Worm (Caenorhabditis elegans) whole organism, early embryonic: Measurements from ENCODE around the gene nac-3.
A peak's percentile ranks its signal among the peaks of the same experiment; 100 is the strongest.

ENCODE experiments used
- B0310.2 ChIP-seq: sonication (generic microtip); optimal IDR thresholded peaks from 2 replicates; lab custom pipeline; 2016; ENCODE audit warnings: mild to moderate bottlenecking, missing genetic modification characterization, missing compliant biosample characterization
- F13C5.2 ChIP-seq: sonication (generic microtip); optimal IDR thresholded peaks from 2 replicates; lab custom pipeline; 2017; ENCODE audit warnings: mild to moderate bottlenecking, missing genetic modification characterization, inconsistent platforms, missing compliant biosample characterization
- aly-1 ChIP-seq: sonication (generic microtip); optimal IDR thresholded peaks from 2 replicates; lab custom pipeline; 2016; ENCODE audit warnings: missing genetic modification characterization, missing compliant biosample characterization
- ama-1 ChIP-seq: fragments of 150-350 bp; optimal IDR thresholded peaks from 2 replicates; lab custom pipeline; 2014
- ceh-13 ChIP-seq: fragments of 200-800 bp; sonication (Bioruptor generic); optimal IDR thresholded peaks from 2 replicates; lab custom pipeline; 2018; ENCODE audit warnings: mild to moderate bottlenecking, missing genetic modification characterization, missing compliant biosample characterization
- ceh-36 ChIP-seq: sonication (generic microtip); optimal IDR thresholded peaks from 2 replicates; lab custom pipeline; 2016; ENCODE audit warnings: missing genetic modification characterization, inconsistent platforms, missing compliant biosample characterization
- ets-7 ChIP-seq: sonication (generic microtip); optimal IDR thresholded peaks from 2 replicates; lab custom pipeline; 2016; ENCODE audit warnings: missing genotype, missing genetic modification characterization, missing compliant biosample characterization
- flt-1 ChIP-seq: fragments of 200-800 bp; sonication (Bioruptor generic); IDR thresholded peaks from 2 replicates; pipeline ENCODE4 v1.3.6; 2022; ENCODE audit warnings: missing genetic modification characterization, missing compliant biosample characterization
- hmbx-1 ChIP-seq: sonication (generic microtip); optimal IDR thresholded peaks from 2 replicates; lab custom pipeline; 2016; ENCODE audit warnings: mild to moderate bottlenecking, missing genetic modification characterization, missing compliant biosample characterization
- hmg-4 ChIP-seq: fragments of 200-800 bp; sonication (Bioruptor generic); optimal IDR thresholded peaks from 2 replicates; lab custom pipeline; 2018; ENCODE audit warnings: mild to moderate bottlenecking, missing genetic modification characterization, missing compliant biosample characterization
- hnd-1 ChIP-seq: sonication (generic microtip); optimal IDR thresholded peaks from 2 replicates; lab custom pipeline; 2016; ENCODE audit warnings: missing genetic modification characterization, missing compliant biosample characterization
- pes-1 ChIP-seq: fragments of 200-800 bp; sonication (Bioruptor generic); IDR thresholded peaks from 2 replicates; pipeline ENCODE4 v1.3.6; 2022; ENCODE audit warnings: missing genetic modification reagents, missing genetic modification characterization, missing compliant biosample characterization
- scrt-1 ChIP-seq: fragments of 200-800 bp; sonication (Bioruptor generic); IDR thresholded peaks from 2 replicates; pipeline ENCODE4 v1.3.6; 2022; ENCODE audit warnings: missing genetic modification characterization, missing compliant biosample characterization
- sea-1 ChIP-seq: fragments of 200-800 bp; sonication (Bioruptor generic); conservative IDR thresholded peaks from 2 replicates; pipeline ENCODE4 v1.3.6; 2022; ENCODE audit warnings: missing genetic modification characterization, missing compliant biosample characterization
- tbx-11 ChIP-seq: fragments of 200-800 bp; sonication (Bioruptor generic); IDR thresholded peaks from 2 replicates; pipeline ENCODE4 v1.3.6; 2022; ENCODE audit warnings: missing genetic modification characterization, missing compliant biosample characterization
- tbx-37 ChIP-seq: fragments of 200-800 bp; sonication (Bioruptor generic); conservative IDR thresholded peaks from 2 replicates; pipeline ENCODE4 v1.3.6; 2022; ENCODE audit warnings: missing genetic modification reagents, missing genetic modification characterization, missing compliant biosample characterization
- tra-4 ChIP-seq: sonication (generic microtip); optimal IDR thresholded peaks from 2 replicates; lab custom pipeline; 2017; ENCODE audit warnings: missing genetic modification characterization, missing compliant biosample characterization

The nac-3 gene

DNA sequence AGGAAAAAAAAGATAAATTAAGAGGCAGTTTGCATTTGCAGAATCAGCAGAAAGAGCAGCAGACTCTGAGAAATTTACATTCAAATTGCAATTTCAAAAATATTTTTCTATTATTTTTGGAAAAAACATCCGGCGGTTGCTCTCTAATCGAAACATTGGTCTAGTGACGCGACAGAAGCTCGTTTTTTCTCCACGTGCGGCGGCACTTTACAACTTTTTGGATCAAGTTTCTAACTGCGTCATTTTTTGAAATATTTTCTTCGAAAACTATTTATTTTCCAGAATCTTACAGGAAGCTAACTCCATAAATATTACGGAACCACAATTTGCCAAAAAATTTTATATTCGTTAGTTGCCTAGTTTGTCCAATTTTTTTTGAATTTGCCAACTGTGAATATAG is 2.7 kb upstream of the nac-3 start:
- TF ChIP-seq hmbx-1 (tag; lab: Kevin White, UChicago) (no peak), ama-1 (lab: Kevin White, UChicago) (no peak), ceh-36 (no peak), pes-1 (GFP tag; lab: Robert Waterston, UW) (no peak), aly-1 (tag; lab: Kevin White, UChicago) (no peak), hnd-1 (tag; lab: Kevin White, UChicago) (no peak), flt-1 (GFP tag; lab: Robert Waterston, UW) (no peak)

DNA sequence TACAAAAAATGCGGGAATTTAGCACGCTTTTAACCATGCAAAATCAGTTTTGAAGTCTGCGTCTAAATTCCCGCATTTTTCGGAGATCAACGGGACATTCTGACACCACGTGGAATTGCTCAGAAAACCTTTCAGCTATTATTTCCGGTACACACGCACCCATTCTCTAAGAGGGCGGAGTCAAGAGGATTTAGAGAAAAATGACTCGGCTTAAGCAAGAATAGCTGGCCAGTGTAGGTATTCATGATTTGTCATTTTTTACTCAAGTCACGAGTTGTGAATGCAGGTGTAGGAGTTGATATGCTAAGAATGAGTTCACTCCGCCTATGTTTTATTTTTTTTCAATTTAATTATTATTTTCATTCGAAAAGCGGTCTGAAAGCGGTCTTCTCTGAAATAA is 1.9 kb upstream of the nac-3 start:
- TF ChIP-seq B0310.2 (no peak), F13C5.2 (no peak), ceh-13 (GFP tag; lab: Kevin White, UChicago) (no peak), hnd-1 (tag; lab: Kevin White, UChicago) (no peak), aly-1 (tag; lab: Kevin White, UChicago) (no peak), pes-1 (GFP tag; lab: Robert Waterston, UW) (no peak), tbx-11 (no peak)

ce11 chrIII:10151719-10152118 is 876 bp upstream of the nac-3 start:
- TF ChIP-seq ceh-36 (no peak), aly-1 (tag; lab: Kevin White, UChicago) (no peak), B0310.2 (no peak), tra-4 (no peak), ets-7 (tag; lab: Kevin White, UChicago) (no peak), flt-1 (GFP tag; lab: Robert Waterston, UW) (no peak), scrt-1 (GFP tag; lab: Robert Waterston, UW) (0 out of 2 replicates have a peak, but pooled peaks have one; percentile 33), pes-1 (GFP tag; lab: Robert Waterston, UW) (no peak)

- TF ChIP-seq tbx-37 (GFP tag; lab: Robert Waterston, UW): no peak
Measured at ce11 chrIII:10153003-10153402, 408 bp downstream of the nac-3 start.

DNA sequence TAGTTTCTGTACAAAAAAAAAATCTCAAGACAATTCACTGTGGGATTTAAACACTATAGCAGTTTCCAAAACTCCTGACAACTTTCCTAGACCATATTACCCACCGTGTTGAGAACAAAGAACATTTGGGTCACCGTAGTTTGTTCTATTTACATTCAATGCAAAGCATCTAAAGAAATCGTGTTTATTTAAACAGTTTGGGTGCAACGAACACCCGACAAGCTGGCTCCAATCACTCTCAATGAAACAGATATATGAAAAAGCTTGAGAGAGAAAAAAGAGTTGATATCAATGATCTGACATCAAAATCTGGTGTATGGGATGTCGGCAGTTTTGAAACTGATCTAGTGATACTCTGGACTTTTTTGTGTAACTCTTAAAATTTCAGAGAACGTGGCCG is 2.4 kb downstream of the nac-3 start:
- TF ChIP-seq hnd-1 (tag; lab: Kevin White, UChicago) (no peak), ets-7 (tag; lab: Kevin White, UChicago) (no peak), hmg-4 (GFP tag; lab: Kevin White, UChicago) (no peak), sea-1 (GFP tag; lab: Robert Waterston, UW) (no peak)

ce11 chrIII:10156269-10156668 is 3.7 kb downstream of the nac-3 start:
- TF ChIP-seq ama-1 (lab: Kevin White, UChicago) (no peak), tbx-37 (GFP tag; lab: Robert Waterston, UW) (no peak), scrt-1 (GFP tag; lab: Robert Waterston, UW) (no peak), hmbx-1 (tag; lab: Kevin White, UChicago) (no peak), hnd-1 (tag; lab: Kevin White, UChicago) (no peak), tra-4 (no peak), sea-1 (GFP tag; lab: Robert Waterston, UW) (no peak), pes-1 (GFP tag; lab: Robert Waterston, UW) (no peak), F13C5.2 (no peak), aly-1 (tag; lab: Kevin White, UChicago) (no peak), hmg-4 (GFP tag; lab: Kevin White, UChicago) (no peak), flt-1 (GFP tag; lab: Robert Waterston, UW) (no peak), B0310.2 (no peak), ceh-13 (GFP tag; lab: Kevin White, UChicago) (no peak), ceh-36 (no peak), ets-7 (tag; lab: Kevin White, UChicago) (no peak), tbx-11 (no peak)

ce11 chrIII:10160385-10160784 is 7.8 kb downstream of the nac-3 start, which contains the start of the genes K08E5.5 and mua-3:
Gene K08E5.5 (minus strand): TSS chrIII:10160485.
Gene mua-3 (plus strand): TSS chrIII:10160697.
- no peak for TF ChIP-seq hmbx-1 (tag; lab: Kevin White, UChicago)
- no peak for TF ChIP-seq aly-1 (tag; lab: Kevin White, UChicago)
- no peak for TF ChIP-seq tbx-37 (GFP tag; lab: Robert Waterston, UW)
- TF ChIP-seq hnd-1 (tag; lab: Kevin White, UChicago): no peak
- TF ChIP-seq hmg-4 (GFP tag; lab: Kevin White, UChicago): no peak
- no peak for TF ChIP-seq pes-1 (GFP tag; lab: Robert Waterston, UW)
- TF ChIP-seq scrt-1 (GFP tag; lab: Robert Waterston, UW): no peak
- no peak for TF ChIP-seq B0310.2
- TF ChIP-seq F13C5.2: no peak
- no peak for TF ChIP-seq flt-1 (GFP tag; lab: Robert Waterston, UW)
- TF ChIP-seq ceh-36: no peak
- no peak for TF ChIP-seq ets-7 (tag; lab: Kevin White, UChicago)
- no peak for TF ChIP-seq ama-1 (lab: Kevin White, UChicago)
- TF ChIP-seq ceh-13 (GFP tag; lab: Kevin White, UChicago): no peak
- TF ChIP-seq tra-4: no peak
- TF ChIP-seq tbx-11: no peak
- TF ChIP-seq sea-1 (GFP tag; lab: Robert Waterston, UW): no peak

DNA sequence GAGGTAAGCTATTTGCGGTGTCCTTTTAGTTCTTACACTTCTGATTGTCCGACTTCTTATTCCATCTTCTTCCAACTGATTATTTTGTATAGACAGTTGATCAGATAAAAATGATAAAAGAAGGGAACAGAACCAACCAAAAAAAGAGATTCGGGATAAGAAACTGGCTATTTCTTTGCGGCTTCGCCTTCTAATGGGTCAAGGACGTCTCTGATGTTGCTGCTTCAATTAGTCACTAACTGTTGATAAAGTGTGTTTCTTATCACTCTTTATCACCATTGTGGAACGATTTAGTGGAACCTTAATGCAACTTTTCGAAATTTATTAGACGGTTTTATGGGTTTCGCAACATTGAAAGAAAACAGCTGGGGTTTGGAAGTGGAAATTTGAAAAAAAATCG is 17.7 kb downstream of the nac-3 start:
- TF ChIP-seq flt-1 (GFP tag; lab: Robert Waterston, UW) (no peak), tbx-37 (GFP tag; lab: Robert Waterston, UW) (no peak), hnd-1 (tag; lab: Kevin White, UChicago) (no peak), hmg-4 (GFP tag; lab: Kevin White, UChicago) (no peak), pes-1 (GFP tag; lab: Robert Waterston, UW) (no peak), ets-7 (tag; lab: Kevin White, UChicago) (no peak), ama-1 (lab: Kevin White, UChicago) (no peak), tbx-11 (no peak), aly-1 (tag; lab: Kevin White, UChicago) (no peak), B0310.2 (no peak), tra-4 (no peak), scrt-1 (GFP tag; lab: Robert Waterston, UW) (no peak), hmbx-1 (tag; lab: Kevin White, UChicago) (no peak), sea-1 (GFP tag; lab: Robert Waterston, UW) (no peak)
